Worm (Caenorhabditis elegans) whole organism, L3 larva: ENCODE data around the gene myrf-1.

ENCODE experiments used
- R02D3.7 ChIP-seq: fragments of 150-350 bp; optimal IDR thresholded peaks from 2 replicates; lab custom pipeline; 2014; ENCODE audit warnings: missing biosample characterization, missing genetic modification characterization
- ZK546.5 ChIP-seq: sonication (generic microtip); optimal IDR thresholded peaks from 2 replicates; lab custom pipeline; 2017; ENCODE audit warnings: missing biosample characterization, missing genetic modification characterization
- aly-2 ChIP-seq: fragments of 150-350 bp; optimal IDR thresholded peaks from 2 replicates; lab custom pipeline; 2014; ENCODE audit warnings: missing biosample characterization, missing genetic modification characterization
- ama-1 ChIP-seq: fragments of 150-350 bp; optimal IDR thresholded peaks from 2 replicates; lab custom pipeline; 2018
- ceh-16 ChIP-seq: sonication (generic microtip); optimal IDR thresholded peaks from 2 replicates; lab custom pipeline; 2017; ENCODE audit warnings: missing biosample characterization, missing genetic modification characterization
- ceh-28 ChIP-seq: fragments of 150-350 bp; optimal IDR thresholded peaks from 2 replicates; lab custom pipeline; 2014; ENCODE audit warnings: missing biosample characterization, missing genetic modification reagents, missing genetic modification characterization
- ceh-82 ChIP-seq: fragments of 150-350 bp; optimal IDR thresholded peaks from 2 replicates; lab custom pipeline; 2014; ENCODE audit warnings: missing biosample characterization, missing genetic modification characterization
- ceh-9 ChIP-seq: sonication (generic microtip); optimal IDR thresholded peaks from 2 replicates; lab custom pipeline; 2018; ENCODE audit warnings: missing biosample characterization, missing genetic modification characterization
- daf-12 ChIP-seq: fragments of 150-350 bp; optimal IDR thresholded peaks from 2 replicates; lab custom pipeline; 2014; ENCODE audit warnings: missing biosample characterization, missing genetic modification reagents, missing genetic modification characterization
- egl-27 ChIP-seq: sonication (generic microtip); optimal IDR thresholded peaks from 4 replicates; lab custom pipeline; 2017; ENCODE audit warnings: missing biosample characterization, missing genetic modification reagents, missing genetic modification characterization
- egl-5 ChIP-seq: fragments of 150-350 bp; optimal IDR thresholded peaks from 2 replicates; lab custom pipeline; 2017; ENCODE audit warnings: missing biosample characterization, missing genetic modification reagents, missing genetic modification characterization, inconsistent platforms
- elt-1 ChIP-seq: fragments of 150-350 bp; optimal IDR thresholded peaks from 2 replicates; lab custom pipeline; 2014; ENCODE audit warnings: missing biosample characterization, missing genetic modification characterization
- elt-2 ChIP-seq: sonication (generic microtip); optimal IDR thresholded peaks from 2 replicates; lab custom pipeline; 2016; ENCODE audit warnings: missing genetic modification reagents, mild to moderate bottlenecking, missing genetic modification characterization, missing compliant biosample characterization
- elt-3 ChIP-seq, 3 experiments: fragments of 150-350 bp in 1 of 3; sonication (generic microtip) in 2 of 3; optimal IDR thresholded peaks; 2 replicates in 2 of 3; 4 replicates in 1 of 3; lab custom pipeline; 2014 to 2017; ENCODE audit warnings: missing biosample characterization in 3 of 3, missing genetic modification characterization in 3 of 3
- eor-1 ChIP-seq, 2 experiments: fragments of 150-350 bp; optimal IDR thresholded peaks; 2 replicates each; lab custom pipeline; 2014 to 2018; ENCODE audit warnings: missing biosample characterization in 2 of 2, missing genetic modification characterization in 2 of 2
- fkh-10 ChIP-seq: sonication (generic microtip); optimal IDR thresholded peaks from 2 replicates; lab custom pipeline; 2017; ENCODE audit warnings: missing biosample characterization, missing genetic modification reagents, missing genetic modification characterization
- fkh-2 ChIP-seq: fragments of 150-350 bp; optimal IDR thresholded peaks from 2 replicates; lab custom pipeline; 2014; ENCODE audit warnings: missing biosample characterization, missing genetic modification reagents, missing genetic modification characterization
- fos-1 ChIP-seq: fragments of 150-350 bp; optimal IDR thresholded peaks from 2 replicates; lab custom pipeline; 2014; ENCODE audit warnings: missing biosample characterization, missing genetic modification characterization
- hmg-11 ChIP-seq: sonication (generic microtip); optimal IDR thresholded peaks from 2 replicates; lab custom pipeline; 2016; ENCODE audit warnings: missing genetic modification characterization, missing compliant biosample characterization
- jun-1 ChIP-seq: fragments of 150-350 bp; optimal IDR thresholded peaks from 2 replicates; lab custom pipeline; 2014; ENCODE audit warnings: missing biosample characterization, missing genetic modification reagents, missing genetic modification characterization
- lin-15B ChIP-seq: fragments of 150-350 bp; optimal IDR thresholded peaks from 2 replicates; lab custom pipeline; 2014; ENCODE audit warnings: missing biosample characterization, missing genetic modification characterization
- lin-39 ChIP-seq: fragments of 150-350 bp; optimal IDR thresholded peaks from 2 replicates; lab custom pipeline; 2018; ENCODE audit warnings: missing biosample characterization, missing genetic modification reagents, missing genetic modification characterization
- lsy-12 ChIP-seq: sonication (generic microtip); optimal IDR thresholded peaks from 2 replicates; lab custom pipeline; 2016; ENCODE audit warnings: mild to moderate bottlenecking, missing genetic modification characterization, missing compliant biosample characterization
- mdl-1 ChIP-seq: fragments of 150-350 bp; optimal IDR thresholded peaks from 2 replicates; lab custom pipeline; 2014; ENCODE audit warnings: missing biosample characterization, missing genetic modification characterization
- mml-1 ChIP-seq: fragments of 150-350 bp; sonication (generic microtip); optimal IDR thresholded peaks from 3 replicates; lab custom pipeline; 2014; ENCODE audit warnings: missing biosample characterization, missing genetic modification characterization
- nfya-1 ChIP-seq: sonication (generic microtip); optimal IDR thresholded peaks from 2 replicates; lab custom pipeline; 2017; ENCODE audit warnings: missing genetic modification characterization, mild to moderate bottlenecking, missing compliant biosample characterization, antibody characterized with exemption, moderate library complexity; ENCODE audit not compliant: insufficient read depth
- nhr-11 ChIP-seq: fragments of 150-350 bp; optimal IDR thresholded peaks from 2 replicates; lab custom pipeline; 2014; ENCODE audit warnings: missing biosample characterization, missing genetic modification characterization
- nhr-12 ChIP-seq: fragments of 150-350 bp; optimal IDR thresholded peaks from 2 replicates; lab custom pipeline; 2014; ENCODE audit warnings: missing biosample characterization, missing genetic modification characterization
- nhr-23 ChIP-seq: fragments of 150-350 bp; optimal IDR thresholded peaks from 2 replicates; lab custom pipeline; 2014; ENCODE audit warnings: missing biosample characterization, missing genetic modification reagents, missing genetic modification characterization
- nhr-237 ChIP-seq: fragments of 150-350 bp; optimal IDR thresholded peaks from 2 replicates; lab custom pipeline; 2014; ENCODE audit warnings: missing biosample characterization, missing genetic modification characterization
- nhr-25 ChIP-seq: sonication (generic microtip); optimal IDR thresholded peaks from 2 replicates; lab custom pipeline; 2017; ENCODE audit warnings: missing biosample characterization, missing genetic modification characterization
- nhr-28 ChIP-seq: fragments of 150-350 bp; optimal IDR thresholded peaks from 2 replicates; lab custom pipeline; 2014; ENCODE audit warnings: missing biosample characterization, missing genetic modification characterization
- nhr-43 ChIP-seq: sonication (generic microtip); optimal IDR thresholded peaks from 2 replicates; lab custom pipeline; 2016; ENCODE audit warnings: mild to moderate bottlenecking, missing genetic modification characterization, missing compliant biosample characterization; ENCODE audit not compliant: poor library complexity, severe bottlenecking
- nhr-67 ChIP-seq: fragments of 150-350 bp; optimal IDR thresholded peaks from 2 replicates; lab custom pipeline; 2014; ENCODE audit warnings: missing biosample characterization, missing genetic modification characterization
- nhr-76 ChIP-seq: fragments of 150-350 bp; sonication (generic microtip); optimal IDR thresholded peaks from 5 replicates; lab custom pipeline; 2014; ENCODE audit warnings: missing biosample characterization, missing genetic modification characterization
- nhr-77 ChIP-seq: fragments of 150-350 bp; optimal IDR thresholded peaks from 2 replicates; lab custom pipeline; 2014; ENCODE audit warnings: missing biosample characterization, missing genetic modification characterization
- pha-4 ChIP-seq: fragments of 150-350 bp; optimal IDR thresholded peaks from 2 replicates; lab custom pipeline; 2014; ENCODE audit warnings: missing biosample characterization, missing genetic modification reagents, missing genetic modification characterization
- pqm-1 ChIP-seq: fragments of 150-350 bp; optimal IDR thresholded peaks from 2 replicates; lab custom pipeline; 2017; ENCODE audit warnings: missing biosample characterization, missing genetic modification characterization, inconsistent platforms
- sea-2 ChIP-seq: fragments of 150-350 bp; sonication (generic microtip); optimal IDR thresholded peaks from 4 replicates; lab custom pipeline; 2014; ENCODE audit warnings: missing biosample characterization, missing genetic modification reagents, missing genetic modification characterization
- skn-1 ChIP-seq: fragments of 150-350 bp; optimal IDR thresholded peaks from 2 replicates; lab custom pipeline; 2014; ENCODE audit warnings: missing biosample characterization, missing genetic modification characterization
- snpc-4 ChIP-seq: fragments of 150-350 bp; optimal IDR thresholded peaks from 2 replicates; lab custom pipeline; 2014; ENCODE audit warnings: missing biosample characterization, missing genetic modification characterization
- tbx-2 ChIP-seq: sonication (generic microtip); optimal IDR thresholded peaks from 2 replicates; lab custom pipeline; 2016; ENCODE audit warnings: mild to moderate bottlenecking, missing genetic modification characterization, missing compliant biosample characterization
- unc-39 ChIP-seq: sonication (generic microtip); optimal IDR thresholded peaks from 4 replicates; lab custom pipeline; 2017; ENCODE audit warnings: missing biosample characterization, missing genetic modification characterization
- unc-62 ChIP-seq: fragments of 150-350 bp; sonication (generic microtip); optimal IDR thresholded peaks from 4 replicates; lab custom pipeline; 2014; ENCODE audit warnings: missing biosample characterization, missing genetic modification reagents, missing genetic modification characterization
- zag-1 ChIP-seq: fragments of 150-350 bp; optimal IDR thresholded peaks from 2 replicates; lab custom pipeline; 2014; ENCODE audit warnings: missing biosample characterization, missing genetic modification characterization
- ztf-11 ChIP-seq: fragments of 150-350 bp; optimal IDR thresholded peaks from 2 replicates; lab custom pipeline; 2014; ENCODE audit warnings: missing biosample characterization, missing genetic modification characterization
- ztf-4 ChIP-seq: fragments of 150-350 bp; optimal IDR thresholded peaks from 2 replicates; lab custom pipeline; 2014; ENCODE audit warnings: missing biosample characterization, missing genetic modification characterization

Gene myrf-1

ce11 chrII:10541923-10542486 is 39.7 kb upstream of the myrf-1 start, which contains the start of gene pro-1 (continued):
- TF ChIP-seq elt-2 (tag; lab: Kevin White, UChicago) (peak; percentile 56), nhr-12 (tag; lab: Kevin White, UChicago) (no peak), lin-39 (tag; lab: Kevin White, UChicago) (peak; percentile 62), zag-1 (tag; lab: Kevin White, UChicago) (no peak), ztf-4 (tag; lab: Kevin White, UChicago) (peak; percentile 78), mdl-1 (tag; lab: Kevin White, UChicago) (no peak), aly-2 (peak; percentile 32), egl-27 (tag; lab: Kevin White, UChicago) (no peak), eor-1 (tag; optimal IDR thresholded peaks at IDR 0.05; lab: Kevin White, UChicago) (no peak)

ce11 chrII:10539232-10539631 is 36.9 kb upstream of the myrf-1 start, which contains the start of gene R166.3:
Gene R166.3 (minus strand): TSS chrII:10539332.
- TF ChIP-seq pqm-1 (tag; lab: Kevin White, UChicago) = no peak
- no peak for TF ChIP-seq ztf-4 (tag; lab: Kevin White, UChicago)
- no peak for TF ChIP-seq lsy-12
- no peak for TF ChIP-seq R02D3.7
- TF ChIP-seq ama-1 = no peak
- no peak for TF ChIP-seq nhr-76 (tag; lab: Kevin White, UChicago)
- no peak for TF ChIP-seq hmg-11

ce11 chrII:10537988-10538387 is 35.6 kb upstream of the myrf-1 start:
- TF ChIP-seq ztf-11 (tag; lab: Kevin White, UChicago) (no peak), pha-4 (tag; lab: Kevin White, UChicago) (peak; percentile 61), ZK546.5 (tag; lab: Kevin White, UChicago) (no peak), mdl-1 (tag; lab: Kevin White, UChicago) (no peak), ama-1 (no peak), nhr-28 (tag; lab: Kevin White, UChicago) (no peak), nfya-1 (tag; lab: Kevin White, UChicago) (peak; percentile 50), R02D3.7 (peak; percentile 14), ceh-82 (tag; lab: Kevin White, UChicago) (no peak), lin-39 (tag; lab: Kevin White, UChicago) (no peak), nhr-11 (tag; lab: Kevin White, UChicago) (no peak), tbx-2 (tag; lab: Kevin White, UChicago) (no peak), elt-1 (tag; lab: Kevin White, UChicago) (no peak), zag-1 (tag; lab: Kevin White, UChicago) (no peak), mml-1 (no peak), aly-2 (no peak), eor-1 (tag; optimal IDR thresholded peaks at IDR 0.05; lab: Kevin White, UChicago) (no peak), nhr-25 (no peak), elt-3 (tag; optimal IDR thresholded peaks at IDR 0.05; lab: Kevin White, UChicago) (no peak), nhr-23 (tag; lab: Kevin White, UChicago) (peak; percentile 64), nhr-67 (tag; lab: Kevin White, UChicago) (no peak), nhr-77 (tag; lab: Kevin White, UChicago) (no peak), fkh-10 (GFP tag; lab: Kevin White, UChicago) (no peak), snpc-4 (tag; lab: Kevin White, UChicago) (no peak), egl-27 (tag; lab: Kevin White, UChicago) (no peak), skn-1 (tag; lab: Kevin White, UChicago) (no peak), fos-1 (tag; lab: Kevin White, UChicago) (no peak), daf-12 (no peak), lin-15B (tag; lab: Kevin White, UChicago) (peak; percentile 39), nhr-76 (tag; lab: Kevin White, UChicago) (no peak), hmg-11 (peak; percentile 30), elt-2 (tag; lab: Kevin White, UChicago) (peak; percentile 28), egl-5 (tag; lab: Kevin White, UChicago) (peak; percentile 16), ceh-16 (tag; lab: Kevin White, UChicago) (no peak), sea-2 (GFP tag; lab: Kevin White, UChicago) (no peak), ceh-9 (tag; lab: Kevin White, UChicago) (no peak), unc-62 (GFP tag; lab: Kevin White, UChicago) (no peak), pqm-1 (tag; lab: Kevin White, UChicago) (no peak), ztf-4 (tag; lab: Kevin White, UChicago) (no peak), nhr-43 (tag; lab: Kevin White, UChicago) (peak; percentile 79), lsy-12 (peak; percentile 51), nhr-237 (tag; lab: Kevin White, UChicago) (no peak), ceh-28 (tag; lab: Kevin White, UChicago) (no peak), fkh-2 (no peak), jun-1 (no peak), nhr-12 (tag; lab: Kevin White, UChicago) (no peak), unc-39 (tag; lab: Kevin White, UChicago) (no peak)
- TF ChIP-seq, all 47 proteins: peak for 10
